Fruit fly (Drosophila melanogaster) whole organism, embryonic: ENCODE results near the gene mad2.

Source experiments
- Asciz ChIP-seq: fragments of 200-800 bp; sonication (Bioruptor generic); optimal IDR thresholded peaks from 2 replicates; lab custom pipeline; 2017; ENCODE audit warnings: missing biosample characterization, mild to moderate bottlenecking, missing genetic modification characterization, missing genetic modification reagents
- Atf6 ChIP-seq: fragments of 200-800 bp; sonication (Bioruptor generic); IDR thresholded peaks from 2 replicates; pipeline ENCODE4 v1.3.6; 2022; ENCODE audit warnings: missing biosample characterization, missing genetic modification characterization
- B-H2 ChIP-seq: fragments of 200-800 bp; sonication (Bioruptor generic); optimal IDR thresholded peaks from 2 replicates; lab custom pipeline; 2018; ENCODE audit warnings: missing biosample characterization, mild to moderate bottlenecking, missing genetic modification characterization
- BtbVII ChIP-seq: fragments of 200-800 bp; sonication (Bioruptor generic); optimal IDR thresholded peaks from 3 replicates; lab custom pipeline; 2017; ENCODE audit warnings: missing biosample characterization, mild to moderate bottlenecking, missing genetic modification characterization
- CG10543 ChIP-seq: fragments of 200-800 bp; sonication (Bioruptor generic); optimal IDR thresholded peaks from 3 replicates; lab custom pipeline; 2017; ENCODE audit warnings: missing biosample characterization, mild to moderate bottlenecking, missing genetic modification characterization, moderate library complexity
- CG10979 ChIP-seq: fragments of 200-800 bp; sonication (Bioruptor generic); optimal IDR thresholded peaks from 2 replicates; lab custom pipeline; 2018; ENCODE audit warnings: missing biosample characterization, mild to moderate bottlenecking, missing genetic modification characterization, moderate library complexity
- CG12071 ChIP-seq: fragments of 200-800 bp; sonication (Bioruptor generic); optimal IDR thresholded peaks from 3 replicates; lab custom pipeline; 2018; ENCODE audit warnings: missing biosample characterization, mild to moderate bottlenecking, missing genetic modification characterization
- CG12219 ChIP-seq: fragments of 200-800 bp; sonication (Bioruptor generic); optimal IDR thresholded peaks from 3 replicates; lab custom pipeline; 2018; ENCODE audit warnings: missing biosample characterization, mild to moderate bottlenecking, missing genetic modification characterization
- CG12236 ChIP-seq: fragments of 200-800 bp; sonication (Bioruptor generic); optimal IDR thresholded peaks from 2 replicates; lab custom pipeline; 2016; ENCODE audit warnings: missing biosample characterization, missing genetic modification characterization
- CG13287 ChIP-seq: fragments of 200-800 bp; sonication (Bioruptor generic); IDR thresholded peaks from 2 replicates; pipeline ENCODE4 v1.3.6; 2022; ENCODE audit warnings: missing biosample characterization, missing genetic modification characterization; ENCODE audit not compliant: partially characterized antibody
- CG15479 ChIP-seq: fragments of 200-800 bp; sonication (Bioruptor generic); optimal IDR thresholded peaks from 3 replicates; lab custom pipeline; 2019; ENCODE audit warnings: missing biosample characterization, mild to moderate bottlenecking, missing genetic modification characterization, moderate library complexity
- CG17328 ChIP-seq: fragments of 200-800 bp; sonication (Bioruptor generic); IDR thresholded peaks from 2 replicates; pipeline ENCODE4 v1.3.6; 2022; ENCODE audit warnings: missing biosample characterization, missing genetic modification characterization
- CG17829 ChIP-seq: fragments of 200-800 bp; optimal IDR thresholded peaks from 2 replicates; lab custom pipeline; 2019; ENCODE audit warnings: missing biosample characterization, mild to moderate bottlenecking, missing genetic modification characterization, moderate library complexity
- CG18599 ChIP-seq: fragments of 200-800 bp; sonication (Bioruptor generic); optimal IDR thresholded peaks from 3 replicates; lab custom pipeline; 2017; ENCODE audit warnings: missing biosample characterization, missing genetic modification characterization, mild to moderate bottlenecking, moderate library complexity, missing genetic modification reagents
- CG4424 ChIP-seq: fragments of 200-800 bp; sonication (Bioruptor generic); optimal IDR thresholded peaks from 3 replicates; lab custom pipeline; 2016; ENCODE audit warnings: missing biosample characterization, missing genetic modification characterization
- CG4617 ChIP-seq: fragments of 200-800 bp; sonication (Bioruptor generic); optimal IDR thresholded peaks from 3 replicates; lab custom pipeline; 2016; ENCODE audit warnings: missing biosample characterization, missing genetic modification characterization, borderline replicate concordance
- CG5180 ChIP-seq: fragments of 200-800 bp; sonication (Bioruptor generic); optimal IDR thresholded peaks from 3 replicates; lab custom pipeline; 2017; ENCODE audit warnings: missing biosample characterization, missing genetic modification characterization, mild to moderate bottlenecking, moderate library complexity, missing genetic modification reagents
- CG6813 ChIP-seq: fragments of 200-800 bp; sonication (Bioruptor generic); optimal IDR thresholded peaks from 2 replicates; lab custom pipeline; 2017; ENCODE audit warnings: missing biosample characterization, missing genetic modification characterization, mild to moderate bottlenecking, moderate library complexity, missing genetic modification reagents
- CkIIα-i1 ChIP-seq: fragments of 200-800 bp; sonication (Bioruptor generic); IDR thresholded peaks from 2 replicates; pipeline ENCODE4 v1.3.6; 2022; ENCODE audit warnings: missing biosample characterization, missing genetic modification characterization
- CrebB ChIP-seq: fragments of 200-800 bp; sonication (Bioruptor generic); optimal IDR thresholded peaks from 3 replicates; lab custom pipeline; 2018; ENCODE audit warnings: missing biosample characterization, mild to moderate bottlenecking, missing genetic modification characterization
- Fer1 ChIP-seq: fragments of 200-800 bp; sonication (Bioruptor generic); optimal IDR thresholded peaks from 2 replicates; lab custom pipeline; 2017; ENCODE audit warnings: missing biosample characterization, mild to moderate bottlenecking, missing genetic modification characterization
- HHEX ChIP-seq: fragments of 200-800 bp; sonication (Bioruptor generic); optimal IDR thresholded peaks from 3 replicates; lab custom pipeline; 2017; ENCODE audit warnings: missing biosample characterization, mild to moderate bottlenecking, missing genetic modification characterization, missing genetic modification reagents
- MTF-1 ChIP-seq: fragments of 200-800 bp; sonication (Bioruptor generic); optimal IDR thresholded peaks from 2 replicates; lab custom pipeline; 2018; ENCODE audit warnings: missing biosample characterization, mild to moderate bottlenecking, missing genetic modification characterization, borderline replicate concordance
- Med ChIP-seq: fragments of 200-800 bp; sonication (Bioruptor generic); peaks from one replicate; lab custom pipeline; 2016; ENCODE audit warnings: missing biosample characterization, missing genetic modification characterization, mild to moderate bottlenecking, inconsistent platforms, moderate library complexity
- NK7.1 ChIP-seq: fragments of 200-800 bp; sonication (Bioruptor generic); optimal IDR thresholded peaks from 3 replicates; lab custom pipeline; 2016; ENCODE audit warnings: missing biosample characterization, missing genetic modification characterization
- Nf-YC ChIP-seq: fragments of 200-800 bp; optimal IDR thresholded peaks from 3 replicates; lab custom pipeline; 2019; ENCODE audit warnings: missing biosample characterization, mild to moderate bottlenecking, missing genetic modification characterization, moderate library complexity
- amos ChIP-seq: fragments of 200-800 bp; sonication (Bioruptor generic); IDR thresholded peaks from 2 replicates; pipeline ENCODE4 v1.3.6; 2022; ENCODE audit warnings: missing biosample characterization, missing genetic modification characterization; ENCODE audit not compliant: partially characterized antibody
- cas ChIP-seq: fragments of 200-800 bp; sonication (Bioruptor generic); IDR thresholded peaks from 2 replicates; pipeline ENCODE4 v1.3.6; 2022; ENCODE audit warnings: missing biosample characterization, missing genetic modification characterization
- ci ChIP-seq: fragments of 200-800 bp; sonication (Bioruptor generic); IDR thresholded peaks from 3 replicates; pipeline ENCODE4 v1.3.6; 2022; ENCODE audit warnings: missing biosample characterization, missing genetic modification characterization
- cwo ChIP-seq: fragments of 200-800 bp; sonication (Bioruptor generic); optimal IDR thresholded peaks from 3 replicates; lab custom pipeline; 2017; ENCODE audit warnings: missing biosample characterization, missing genetic modification characterization, mild to moderate bottlenecking, moderate library complexity, missing genetic modification reagents
- dpn ChIP-seq, 2 experiments: fragments of 200-800 bp; sonication (Bioruptor generic); optimal IDR thresholded peaks; 3 replicates each; lab custom pipeline; 2016; ENCODE audit warnings: missing biosample characterization in 2 of 2, missing genetic modification characterization in 2 of 2
- dysf ChIP-seq: fragments of 200-800 bp; sonication (Bioruptor generic); IDR thresholded peaks from 3 replicates; pipeline ENCODE4 v1.3.6; 2022; ENCODE audit warnings: missing biosample characterization, missing genetic modification characterization
- gem ChIP-seq: fragments of 200-800 bp; sonication (Bioruptor generic); optimal IDR thresholded peaks from 2 replicates; lab custom pipeline; 2019; ENCODE audit warnings: missing biosample characterization, mild to moderate bottlenecking, missing genetic modification characterization, moderate library complexity
- grn ChIP-seq: fragments of 200-800 bp; sonication (Bioruptor generic); optimal IDR thresholded peaks from 3 replicates; lab custom pipeline; 2017; ENCODE audit warnings: missing biosample characterization, missing genetic modification characterization
- hbn ChIP-seq: fragments of 200-800 bp; sonication (Bioruptor generic); IDR thresholded peaks from 2 replicates; pipeline ENCODE4 v1.3.6; 2022; ENCODE audit warnings: missing biosample characterization, missing genetic modification characterization; ENCODE audit not compliant: partially characterized antibody
- hkb ChIP-seq, 2 experiments: fragments of 200-800 bp in 1 of 2; fragments of >200 bp in 1 of 2; sonication (Bioruptor generic) in 1 of 2; IDR thresholded peaks in 1 of 2; optimal IDR thresholded peaks in 1 of 2; 2 replicates each; pipeline versions ENCODE4 v1.3.6 to Lab custom; 2017 to 2022; ENCODE audit warnings: missing biosample characterization in 1 of 2, missing genetic modification characterization in 1 of 2
- lilli ChIP-seq: fragments of 200-800 bp; sonication (Bioruptor generic); optimal IDR thresholded peaks from 3 replicates; lab custom pipeline; 2016; ENCODE audit warnings: missing biosample characterization, missing genetic modification characterization
- lmd ChIP-seq: fragments of 200-800 bp; sonication (Bioruptor generic); IDR thresholded peaks from 2 replicates; pipeline ENCODE4 v1.3.6; 2022; ENCODE audit warnings: missing biosample characterization, missing genetic modification characterization
- odd ChIP-seq: fragments of 200-800 bp; sonication (Bioruptor generic); optimal IDR thresholded peaks from 2 replicates; lab custom pipeline; 2017; ENCODE audit warnings: missing biosample characterization, mild to moderate bottlenecking, missing genetic modification characterization
- onecut ChIP-seq: fragments of 200-800 bp; sonication (Bioruptor generic); IDR thresholded peaks from 2 replicates; pipeline ENCODE4 v1.3.6; 2022; ENCODE audit warnings: missing biosample characterization, missing genetic modification characterization
- pfk ChIP-seq: fragments of 200-800 bp; sonication (Bioruptor generic); optimal IDR thresholded peaks from 2 replicates; lab custom pipeline; 2018; ENCODE audit warnings: missing biosample characterization, mild to moderate bottlenecking, missing genetic modification characterization, moderate library complexity
- prd ChIP-seq, 3 experiments: fragments of >200 bp in 2 of 3; fragments of 200-800 bp in 1 of 3; sonication (Bioruptor generic) in 1 of 3; optimal IDR thresholded peaks in 2 of 3; IDR thresholded peaks in 1 of 3; 2 replicates in 2 of 3; 3 replicates in 1 of 3; pipeline versions ENCODE4 v1.3.6 to Lab custom; 2017 to 2022; ENCODE audit warnings: missing biosample characterization in 1 of 3, missing genetic modification characterization in 1 of 3
- salm ChIP-seq: fragments of 200-800 bp; sonication (Bioruptor generic); optimal IDR thresholded peaks from 2 replicates; lab custom pipeline; 2018; ENCODE audit warnings: missing biosample characterization, mild to moderate bottlenecking, missing genetic modification characterization
- stc ChIP-seq: fragments of 200-800 bp; sonication (Bioruptor generic); IDR thresholded peaks from 2 replicates; pipeline ENCODE4 v1.3.6; 2022; ENCODE audit warnings: missing biosample characterization, missing genetic modification characterization
- tgo ChIP-seq: fragments of 200-800 bp; sonication (Bioruptor generic); IDR thresholded peaks from 3 replicates; pipeline ENCODE4 v1.3.6; 2022; ENCODE audit warnings: missing biosample characterization, missing genetic modification characterization
- vfl ChIP-seq: fragments of 200-800 bp; sonication (Bioruptor generic); optimal IDR thresholded peaks from 2 replicates; lab custom pipeline; 2016; ENCODE audit warnings: missing biosample characterization, missing genetic modification characterization
- zen ChIP-seq: fragments of 200-800 bp; sonication (Bioruptor generic); optimal IDR thresholded peaks from 3 replicates; lab custom pipeline; 2018; ENCODE audit warnings: missing biosample characterization, mild to moderate bottlenecking, missing genetic modification characterization, moderate library complexity

The mad2 gene

DNA sequence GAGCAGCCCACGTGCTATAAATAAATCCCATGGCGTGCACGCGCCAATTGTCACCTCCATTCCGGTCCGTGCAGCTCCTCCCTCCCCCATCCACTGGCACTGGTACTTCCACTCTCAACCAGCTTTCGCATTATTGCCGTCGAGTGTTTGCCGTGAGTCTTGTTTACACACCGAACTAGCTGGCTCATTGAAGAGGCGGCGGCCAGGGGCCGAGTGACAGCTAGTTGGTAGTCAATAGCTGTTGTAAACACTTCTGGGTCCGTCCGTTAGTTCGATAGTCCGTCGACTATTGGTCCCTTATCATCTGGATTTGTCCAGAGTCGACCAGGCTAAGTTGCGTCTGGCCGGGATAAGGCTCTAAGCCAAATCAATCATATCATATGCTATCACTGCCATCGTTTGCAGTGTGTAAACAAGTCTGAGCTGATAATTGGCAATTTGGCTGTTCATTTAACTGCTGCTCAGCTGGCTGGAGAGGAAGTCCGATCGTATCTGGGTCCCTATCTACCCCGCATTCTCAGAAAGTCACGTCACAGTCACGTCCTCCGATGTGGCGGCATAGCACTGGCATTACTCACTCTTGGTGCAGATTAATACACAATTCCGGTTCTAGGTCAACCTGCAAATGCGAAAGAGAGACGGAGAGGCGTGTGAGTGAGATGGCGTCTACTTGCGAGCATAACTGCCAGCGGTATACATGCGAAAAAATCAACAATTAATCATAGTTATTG lies 5.4 kb downstream of the mad2 start:
- TF ChIP-seq CG12071: peak; percentile 25
- TF ChIP-seq dpn (GFP tag; optimal IDR thresholded peaks at IDR 0.05; lab: Kevin White, UChicago): peak in 1 of 2 experiments; percentile 10
- TF ChIP-seq NK7.1: peak; percentile 6
- TF ChIP-seq prd (optimal IDR thresholded peaks at IDR 0.05; lab: Kevin White, UChicago): no peak
- TF ChIP-seq prd (GFP tag; IDR thresholded peaks at IDR 0.05; lab: Robert Waterston, UW): 0 out of 3 replicates have a peak, but pooled peaks have one; percentile 20
- TF ChIP-seq Asciz (GFP tag; lab: Kevin White, UChicago): no peak
- no peak for TF ChIP-seq cas (GFP tag; lab: Robert Waterston, UW)
- TF ChIP-seq gem: no peak
- TF ChIP-seq CG10543 (GFP tag; lab: Kevin White, UChicago): peak; percentile 4
- no peak for TF ChIP-seq CG10979 (tag; lab: Kevin White, UChicago)
- peak; percentile 50 for TF ChIP-seq CG6813 (GFP tag; lab: Kevin White, UChicago)
- peak; percentile 75 for TF ChIP-seq Med (GFP tag; lab: Kevin White, UChicago)
- TF ChIP-seq CkIIα-i1 (GFP tag; lab: Robert Waterston, UW): no peak
- TF ChIP-seq Nf-YC: no peak
- TF ChIP-seq tgo (GFP tag; lab: Robert Waterston, UW): no peak
- 0 out of 2 replicates have a peak, but pooled peaks have one; percentile 17 for TF ChIP-seq onecut (GFP tag; lab: Robert Waterston, UW)
- TF ChIP-seq CG13287 (GFP tag; lab: Robert Waterston, UW): no peak
- TF ChIP-seq hbn (GFP tag; lab: Robert Waterston, UW): no peak
- TF ChIP-seq CG12219 (GFP tag; lab: Kevin White, UChicago): no peak
- peak; percentile 25 for TF ChIP-seq zen (tag; lab: Kevin White, UChicago)
- TF ChIP-seq CG17829 (tag; lab: Kevin White, UChicago): no peak
- no peak for TF ChIP-seq pfk (GFP tag; lab: Kevin White, UChicago)
- no peak for TF ChIP-seq odd (GFP tag; lab: Kevin White, UChicago)
- no peak for TF ChIP-seq vfl
- no peak for TF ChIP-seq amos (GFP tag; lab: Robert Waterston, UW)
- TF ChIP-seq salm (tag; lab: Kevin White, UChicago): no peak
- peak; percentile 30; the same call in 1 of the 2 replicates for TF ChIP-seq stc
- peak; percentile 61 for TF ChIP-seq Fer1 (GFP tag; lab: Kevin White, UChicago)
- TF ChIP-seq CG5180 (GFP tag; lab: Kevin White, UChicago): no peak
- no peak for TF ChIP-seq B-H2 (GFP tag; lab: Kevin White, UChicago)
- peak; percentile 1 for TF ChIP-seq lilli
- TF ChIP-seq CG4424 (GFP tag; lab: Kevin White, UChicago): no peak
- TF ChIP-seq CG17328: no peak
- TF ChIP-seq CG12236 (GFP tag; lab: Kevin White, UChicago): peak; percentile 3
- no peak for TF ChIP-seq hkb (optimal IDR thresholded peaks at IDR 0.05; lab: Kevin White, UChicago)
- TF ChIP-seq hkb (GFP tag; IDR thresholded peaks at IDR 0.05; lab: Robert Waterston, UW): peak; percentile 31; the same call in 1 of the 2 replicates
- TF ChIP-seq CrebB (tag; lab: Kevin White, UChicago): no peak
- TF ChIP-seq CG4617 (GFP tag; lab: Kevin White, UChicago): no peak
- no peak for TF ChIP-seq MTF-1
- peak; percentile 46 for TF ChIP-seq HHEX (GFP tag; lab: Kevin White, UChicago)
- TF ChIP-seq Atf6 (GFP tag; lab: Robert Waterston, UW): peak; percentile 45
- TF ChIP-seq ci: no peak; the same call in 2 of the 3 replicates
- 0 out of 2 replicates have a peak, but pooled peaks have one; percentile 13 for TF ChIP-seq lmd (GFP tag; lab: Robert Waterston, UW)
- TF ChIP-seq CG18599 (GFP tag; lab: Kevin White, UChicago): peak; percentile 45
- TF ChIP-seq cwo: peak; percentile 34
- TF ChIP-seq CG15479 (GFP tag; lab: Kevin White, UChicago): peak; percentile 81
- TF ChIP-seq grn: peak; percentile 39
- TF ChIP-seq BtbVII: peak; percentile 5
- TF ChIP-seq dysf (GFP tag; lab: Robert Waterston, UW): peak; percentile 33; the same call in 1 of the 3 replicates
